Worm (Caenorhabditis elegans): Measurements from ENCODE around the gene M01H9.2.

The M01H9.2 gene

DNA sequence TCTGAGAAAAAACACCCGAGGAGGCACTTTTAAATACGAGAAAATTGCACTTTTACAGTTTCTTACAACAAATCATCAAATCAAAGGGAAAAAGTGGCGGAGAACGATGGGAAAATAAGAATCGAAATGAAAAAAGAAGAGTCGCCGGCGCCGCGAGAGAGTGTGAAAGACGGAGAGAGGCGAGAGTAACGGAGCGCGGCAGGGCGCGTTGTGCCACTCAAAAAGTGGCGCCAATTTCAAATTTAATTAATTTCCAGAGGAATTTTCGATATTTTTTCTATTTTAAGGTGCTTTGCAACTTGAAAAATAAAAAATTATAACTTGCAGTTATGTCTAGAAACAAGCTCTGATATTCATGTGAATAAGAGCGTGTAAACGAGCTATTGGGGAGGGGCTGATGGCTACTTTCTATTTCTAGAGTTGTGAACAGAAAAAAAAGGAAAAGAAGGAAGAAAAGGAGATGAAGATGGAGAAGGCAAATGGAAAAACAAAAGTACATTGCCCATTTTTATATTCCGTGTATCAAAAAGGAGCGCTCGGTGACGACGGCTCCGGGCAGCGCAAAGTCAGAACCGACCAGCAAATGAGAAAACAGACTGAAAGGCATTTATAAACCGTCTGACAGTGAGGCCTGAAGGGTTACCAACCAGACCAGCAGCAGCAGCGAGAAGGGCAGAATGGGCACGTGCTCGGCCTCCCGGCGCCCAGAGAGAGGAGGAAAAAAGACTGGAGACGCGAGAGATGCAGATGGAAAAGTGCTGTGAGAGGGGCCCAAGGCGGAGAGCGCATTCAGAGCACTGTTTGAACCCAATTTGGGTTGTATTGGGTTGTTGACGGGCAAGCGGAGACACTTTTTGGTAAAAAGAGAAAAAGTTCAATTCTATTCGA is 8.1 kb upstream of the M01H9.2 start:
- no peak for TF ChIP-seq F49E8.2 (tag; optimal IDR thresholded peaks at IDR 0.05; ENCODE audit: insufficient read depth)
- TF ChIP-seq F55B11.4 (tag; optimal IDR thresholded peaks at IDR 0.05; ENCODE audit: borderline replicate concordance, insufficient read depth): no peak
- peak; percentile 50 for TF ChIP-seq F33H1.4 (GFP tag; IDR thresholded peaks at IDR 0.05)
- 0 out of 2 replicates have a peak, but pooled peaks have one; percentile 11 for TF ChIP-seq cebp-2 (GFP tag; IDR thresholded peaks at IDR 0.05)
- TF ChIP-seq cebp-1 (GFP tag; IDR thresholded peaks at IDR 0.05): no peak
- peak; percentile 38 for TF ChIP-seq cebp-1 (tag; optimal IDR thresholded peaks at IDR 0.05)
- TF ChIP-seq nhr-80 (tag; optimal IDR thresholded peaks at IDR 0.05): peak; percentile 57
- TF ChIP-seq K12H6.12 (tag; optimal IDR thresholded peaks at IDR 0.05): no peak
- TF ChIP-seq ceh-58 (GFP tag; IDR thresholded peaks at IDR 0.05): 0 out of 2 replicates have a peak, but pooled peaks have one; percentile 5
- peak; percentile 65; the same call in 1 of the 2 replicates for TF ChIP-seq egl-44 (GFP tag; IDR thresholded peaks at IDR 0.05)
- TF ChIP-seq let-607 (tag; optimal IDR thresholded peaks at IDR 0.05): no peak
- TF ChIP-seq madf-3 (GFP tag; IDR thresholded peaks at IDR 0.05): peak; percentile 11; the same call in 1 of the 2 replicates
- TF ChIP-seq B0261.1 (tag; optimal IDR thresholded peaks at IDR 0.05): no peak
- TF ChIP-seq madf-8 (GFP tag; conservative IDR thresholded peaks at IDR 0.05): no peak
- TF ChIP-seq snpc-1.1 (tag; optimal IDR thresholded peaks at IDR 0.05; ENCODE audit: insufficient read depth): no peak
- peak; percentile 58 for TF ChIP-seq mcd-1 (GFP tag; IDR thresholded peaks at IDR 0.05)
- no peak for TF ChIP-seq aptf-2 (GFP tag; conservative IDR thresholded peaks at IDR 0.05)
- no peak for TF ChIP-seq madf-10 (tag; optimal IDR thresholded peaks at IDR 0.05)
- no peak for TF ChIP-seq ccch-3 (GFP tag; optimal IDR thresholded peaks at IDR 0.05)
- no peak for TF ChIP-seq rec-8 (tag; optimal IDR thresholded peaks at IDR 0.05)
- no peak for TF ChIP-seq lsy-27 (tag; optimal IDR thresholded peaks at IDR 0.05; ENCODE audit: borderline replicate concordance, insufficient read depth)
- TF ChIP-seq C06A6.2 (GFP tag; conservative IDR thresholded peaks at IDR 0.05): no peak
- TF ChIP-seq nfya-2 (GFP tag; IDR thresholded peaks at IDR 0.05): no peak
- TF ChIP-seq ztf-6 (GFP tag; IDR thresholded peaks at IDR 0.05): no peak
- no peak for TF ChIP-seq nhr-120 (GFP tag; IDR thresholded peaks at IDR 0.05)
- TF ChIP-seq aptf-3 (GFP tag; IDR thresholded peaks at IDR 0.05): 0 out of 2 replicates have a peak, but pooled peaks have one; percentile 34
- no peak for TF ChIP-seq hlh-26 (GFP tag; conservative IDR thresholded peaks at IDR 0.05)
- TF ChIP-seq nhr-27 (tag; optimal IDR thresholded peaks at IDR 0.05): no peak
- peak; percentile 25 for TF ChIP-seq zim-3 (tag; optimal IDR thresholded peaks at IDR 0.05)
- no peak for TF ChIP-seq gei-17 (GFP tag; optimal IDR thresholded peaks at IDR 0.05)
- peak; percentile 47 for TF ChIP-seq ama-1 (optimal IDR thresholded peaks at IDR 0.05)
- TF ChIP-seq ama-1 (GFP tag; optimal IDR thresholded peaks at IDR 0.05): peak in 1 of 2 experiments; percentile 9
- no peak for TF ChIP-seq Y53G8AR.9 (GFP tag; conservative IDR thresholded peaks at IDR 0.05)
- TF ChIP-seq chd-7 (tag; optimal IDR thresholded peaks at IDR 0.05): peak; percentile 79
- no peak for TF ChIP-seq unc-130 (GFP tag; optimal IDR thresholded peaks at IDR 0.05)
- no peak for TF ChIP-seq F10E7.11 (tag; optimal IDR thresholded peaks at IDR 0.05)
- no peak for TF ChIP-seq C17E4.6 (GFP tag; IDR thresholded peaks at IDR 0.05)
- no peak for TF ChIP-seq mes-4 (tag; optimal IDR thresholded peaks at IDR 0.05)
- TF ChIP-seq rcor-1 (GFP tag; IDR thresholded peaks at IDR 0.05): no peak
- TF ChIP-seq F23B12.7 (tag; optimal IDR thresholded peaks at IDR 0.05; ENCODE audit: insufficient read depth): peak; percentile 10
- TF ChIP-seq tlf-1 (GFP tag; optimal IDR thresholded peaks at IDR 0.05): no peak
- no peak for TF ChIP-seq atf-7 (tag; optimal IDR thresholded peaks at IDR 0.05)
- TF ChIP-seq hsf-1 (GFP tag; IDR thresholded peaks at IDR 0.05): no peak
- no peak for TF ChIP-seq B0019.2 (GFP tag; conservative IDR thresholded peaks at IDR 0.05)
- no peak for TF ChIP-seq ztf-18 (tag; optimal IDR thresholded peaks at IDR 0.05)
- TF ChIP-seq Y53F4B.3 (GFP tag; IDR thresholded peaks at IDR 0.05): no peak
